Fruit fly (Drosophila melanogaster): Measurements from ENCODE around the gene E2f1.

E2f1 gene

dm6 chr3R:21612902-21613301 is 47.8 kb downstream of the E2f1 start:
- TF ChIP-seq pan (optimal IDR thresholded peaks at IDR 0.05) (no peak), tai (GFP tag; optimal IDR thresholded peaks at IDR 0.05) (no peak), OdsH (GFP tag; optimal IDR thresholded peaks at IDR 0.05) (peak; percentile 12), ey (GFP tag; optimal IDR thresholded peaks at IDR 0.05) (peak; percentile 25), fru (GFP tag; optimal IDR thresholded peaks at IDR 0.05) (peak; percentile 37)

- TF ChIP-seq psq (GFP tag; optimal IDR thresholded peaks at IDR 0.05) (peak; percentile 51), Sp1 (GFP tag; optimal IDR thresholded peaks at IDR 0.05) (no peak)
Observed at dm6 chr3R:21611629-21612180, 49.0 kb downstream of the E2f1 start.

- TF ChIP-seq OdsH (GFP tag; optimal IDR thresholded peaks at IDR 0.05) (peak; percentile 75), br (GFP tag; optimal IDR thresholded peaks at IDR 0.05) (peak; percentile 64), dl (GFP tag; optimal IDR thresholded peaks at IDR 0.05; ENCODE audit: insufficient read depth in 1 of 2, partially characterized antibody in 2 of 2) (no peak), jim (GFP tag; optimal IDR thresholded peaks at IDR 0.05) (no peak), psq (GFP tag; optimal IDR thresholded peaks at IDR 0.05) (peak; percentile 54), usp (GFP tag; optimal IDR thresholded peaks at IDR 0.05) (no peak), Rel (GFP tag; optimal IDR thresholded peaks at IDR 0.05) (no peak), Rel (tag; optimal IDR thresholded peaks at IDR 0.05) (no peak), rgr (GFP tag; optimal IDR thresholded peaks at IDR 0.05) (peak; percentile 60), sage (GFP tag; optimal IDR thresholded peaks at IDR 0.05) (no peak), CG9705 (GFP tag; optimal IDR thresholded peaks at IDR 0.05) (no peak), dsf (GFP tag; optimal IDR thresholded peaks at IDR 0.05; ENCODE audit: borderline replicate concordance) (no peak), lola (GFP tag; optimal IDR thresholded peaks at IDR 0.05) (no peak), dmrt93B (GFP tag; optimal IDR thresholded peaks at IDR 0.05) (peak; percentile 63), ey (GFP tag; optimal IDR thresholded peaks at IDR 0.05) (peak; percentile 72), h (GFP tag; optimal IDR thresholded peaks at IDR 0.05) (peak; percentile 81), Abd-B (GFP tag; optimal IDR thresholded peaks at IDR 0.05) (no peak), Dif (GFP tag; optimal IDR thresholded peaks at IDR 0.05; ENCODE audit: partially characterized antibody) (no peak), HLH106 (tag; optimal IDR thresholded peaks at IDR 0.05) (peak; percentile 63), N (GFP tag; optimal IDR thresholded peaks at IDR 0.05) (no peak), Dfd (GFP tag; optimal IDR thresholded peaks at IDR 0.05) (no peak), Hnf4 (GFP tag; optimal IDR thresholded peaks at IDR 0.05) (peak; percentile 20), GATAd (GFP tag; optimal IDR thresholded peaks at IDR 0.05) (no peak), CrebA (GFP tag; optimal IDR thresholded peaks at IDR 0.05; ENCODE audit: borderline replicate concordance) (no peak), Jra (GFP tag; optimal IDR thresholded peaks at IDR 0.05) (no peak), Hr83 (GFP tag; optimal IDR thresholded peaks at IDR 0.05; ENCODE audit: poor library complexity, severe bottlenecking) (no peak), Vsx2 (GFP tag; optimal IDR thresholded peaks at IDR 0.05; ENCODE audit: partially characterized antibody) (no peak), Sp1 (GFP tag; optimal IDR thresholded peaks at IDR 0.05) (peak; percentile 72), sv (GFP tag; optimal IDR thresholded peaks at IDR 0.05) (no peak), foxo (GFP tag; optimal IDR thresholded peaks at IDR 0.05) (peak in 1 of 2 experiments; percentile 77), fru (GFP tag; optimal IDR thresholded peaks at IDR 0.05) (peak; percentile 83), pan (optimal IDR thresholded peaks at IDR 0.05) (no peak), woc (GFP tag; optimal IDR thresholded peaks at IDR 0.05) (peak; percentile 90), tai (GFP tag; optimal IDR thresholded peaks at IDR 0.05) (peak; percentile 33), Mio (GFP tag; optimal IDR thresholded peaks at IDR 0.05) (no peak), brk (GFP tag; optimal IDR thresholded peaks at IDR 0.05) (peak; percentile 52), CG32264 (GFP tag; optimal IDR thresholded peaks at IDR 0.05) (no peak), Hr78 (GFP tag; optimal IDR thresholded peaks at IDR 0.05) (no peak), Myc (optimal IDR thresholded peaks at IDR 0.05) (no peak)
Observed at dm6 chr3R:21608275-21609035, 52.2 kb downstream of the E2f1 start.

Data from whole organism, wandering third instar larva.